Worm (Caenorhabditis elegans) whole organism, late embryonic: ENCODE data around the gene srh-10.

ENCODE experiments used
- K02D7.2 ChIP-seq: sonication (generic microtip); optimal IDR thresholded peaks from 2 replicates; lab custom pipeline; 2017; ENCODE audit warnings: mild to moderate bottlenecking, missing genetic modification characterization, missing compliant biosample characterization
- ceh-18 ChIP-seq: sonication (generic microtip); optimal IDR thresholded peaks from 2 replicates; lab custom pipeline; 2016; ENCODE audit warnings: missing genetic modification characterization, missing compliant biosample characterization
- ceh-30 ChIP-seq: fragments of 150-350 bp; optimal IDR thresholded peaks from 2 replicates; lab custom pipeline; 2014; ENCODE audit warnings: missing biosample characterization, missing genetic modification characterization
- che-1 ChIP-seq: sonication (generic microtip); optimal IDR thresholded peaks from 2 replicates; lab custom pipeline; 2016; ENCODE audit warnings: mild to moderate bottlenecking, missing genetic modification characterization, missing compliant biosample characterization
- dmd-4 ChIP-seq: sonication (generic microtip); optimal IDR thresholded peaks from 2 replicates; lab custom pipeline; 2016; ENCODE audit warnings: borderline replicate concordance, missing genetic modification characterization, missing compliant biosample characterization
- fax-1 ChIP-seq: sonication (generic microtip); optimal IDR thresholded peaks from 2 replicates; lab custom pipeline; 2016; ENCODE audit warnings: missing genotype, missing genetic modification characterization, missing compliant biosample characterization
- pax-1 ChIP-seq: fragments of 150-350 bp; optimal IDR thresholded peaks from 2 replicates; lab custom pipeline; 2014; ENCODE audit warnings: missing biosample characterization, missing genetic modification characterization
- pqm-1 ChIP-seq: sonication (generic microtip); optimal IDR thresholded peaks from 2 replicates; lab custom pipeline; 2016; ENCODE audit warnings: missing genetic modification characterization, missing compliant biosample characterization
- tbx-2 ChIP-seq: sonication (generic microtip); optimal IDR thresholded peaks from 2 replicates; lab custom pipeline; 2016; ENCODE audit warnings: missing genetic modification characterization, missing compliant biosample characterization
- zip-5 ChIP-seq: sonication (generic microtip); optimal IDR thresholded peaks from 2 replicates; lab custom pipeline; 2016; ENCODE audit warnings: missing genetic modification characterization, missing compliant biosample characterization

DNA sequence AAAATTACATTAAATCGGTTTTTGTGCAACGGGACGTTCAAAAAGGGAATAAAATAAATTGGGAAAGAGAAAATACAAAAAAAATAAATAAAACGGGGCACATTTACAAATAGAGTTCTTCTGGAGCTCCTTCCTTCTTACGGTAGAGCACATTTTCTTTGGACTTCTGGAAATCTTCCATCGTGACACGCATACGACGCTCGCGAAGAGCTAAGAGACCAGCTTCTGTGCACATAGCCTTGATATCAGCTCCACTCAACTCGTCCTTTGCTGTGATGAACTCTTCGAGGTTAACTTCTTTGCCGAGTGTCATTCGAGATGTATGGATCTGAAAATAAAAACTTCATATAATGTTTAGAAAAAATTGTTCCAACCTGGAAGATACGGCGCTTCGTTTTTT, 50.8 kb downstream of the srh-10 start:
- no peak for TF ChIP-seq che-1 (tag; lab: Kevin White, UChicago)
- TF ChIP-seq ceh-18: no peak
- TF ChIP-seq K02D7.2 (tag; lab: Kevin White, UChicago): no peak
- no peak for TF ChIP-seq pqm-1 (tag; lab: Kevin White, UChicago)
- TF ChIP-seq pax-1: no peak
- no peak for TF ChIP-seq zip-5 (tag; lab: Kevin White, UChicago)
- TF ChIP-seq ceh-30 (tag; lab: Kevin White, UChicago): no peak
- no peak for TF ChIP-seq dmd-4
- TF ChIP-seq tbx-2 (tag; lab: Kevin White, UChicago): no peak
- TF ChIP-seq fax-1 (tag; lab: Kevin White, UChicago): no peak
